Worm (Caenorhabditis elegans) whole organism, L3 larva: ENCODE results near the gene R160.5.

Experiments used
- fkh-10 ChIP-seq: sonication (generic microtip); optimal IDR thresholded peaks from 2 replicates; lab custom pipeline; 2017; ENCODE audit warnings: missing biosample characterization, missing genetic modification reagents, missing genetic modification characterization
- mdl-1 ChIP-seq: fragments of 150-350 bp; optimal IDR thresholded peaks from 2 replicates; lab custom pipeline; 2014; ENCODE audit warnings: missing biosample characterization, missing genetic modification characterization
- pha-4 ChIP-seq: fragments of 150-350 bp; optimal IDR thresholded peaks from 2 replicates; lab custom pipeline; 2014; ENCODE audit warnings: missing biosample characterization, missing genetic modification reagents, missing genetic modification characterization
- skn-1 ChIP-seq: fragments of 150-350 bp; optimal IDR thresholded peaks from 2 replicates; lab custom pipeline; 2014; ENCODE audit warnings: missing biosample characterization, missing genetic modification characterization
- unc-62 ChIP-seq: fragments of 150-350 bp; sonication (generic microtip); optimal IDR thresholded peaks from 4 replicates; lab custom pipeline; 2014; ENCODE audit warnings: missing biosample characterization, missing genetic modification reagents, missing genetic modification characterization
- zag-1 ChIP-seq: fragments of 150-350 bp; optimal IDR thresholded peaks from 2 replicates; lab custom pipeline; 2014; ENCODE audit warnings: missing biosample characterization, missing genetic modification characterization

- TF ChIP-seq unc-62 (GFP tag; lab: Kevin White, UChicago) = no peak
- no peak for TF ChIP-seq mdl-1 (tag; lab: Kevin White, UChicago)
- TF ChIP-seq zag-1 (tag; lab: Kevin White, UChicago) = no peak
- no peak for TF ChIP-seq pha-4 (tag; lab: Kevin White, UChicago)
- TF ChIP-seq fkh-10 (GFP tag; lab: Kevin White, UChicago) = no peak
- TF ChIP-seq skn-1 = no peak
These were observed 20.5 kb downstream of the R160.5 start, which contains the start of gene F14H12.2 for ce11 chrX:4350198-4350597.
